Fruit fly (Drosophila melanogaster): Measurements from ENCODE around the gene CG4098.
A peak's percentile ranks its signal among the peaks of the same experiment; 100 is the strongest.

The CG4098 gene

DNA sequence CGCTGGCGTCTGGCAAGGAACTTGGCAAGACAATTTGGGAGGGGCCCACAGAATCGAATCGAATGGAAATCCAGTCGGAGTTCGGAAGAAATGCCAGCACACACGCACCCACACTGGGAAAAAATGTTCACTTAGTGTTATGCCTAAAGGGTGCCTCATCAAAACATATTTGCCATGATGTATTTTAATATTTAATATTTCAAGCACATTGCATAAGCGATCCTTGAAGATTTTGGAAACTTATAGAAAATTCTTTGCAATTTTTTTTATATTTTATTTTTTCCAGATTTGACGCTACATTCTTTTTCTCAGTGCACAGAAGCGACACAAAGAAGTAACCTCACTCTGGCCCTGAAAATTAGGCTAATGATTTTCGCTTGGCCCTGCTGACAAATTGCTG, 43.1 kb downstream of the CG4098 start (continued):
- TF ChIP-seq CG17829 (tag; optimal IDR thresholded peaks at IDR 0.05) (no peak), CG12299 (tag; optimal IDR thresholded peaks at IDR 0.05) (no peak), esg (GFP tag; conservative IDR thresholded peaks at IDR 0.05) (no peak), Ets65A (GFP tag) (no peak), CG11560 (tag; IDR thresholded peaks at IDR 0.05) (no peak), kah (GFP tag; optimal IDR thresholded peaks at IDR 0.05) (no peak), vvl (GFP tag; IDR thresholded peaks at IDR 0.05) (no peak), pzg (GFP tag; optimal IDR thresholded peaks at IDR 0.05) (no peak), CG1603 (tag; optimal IDR thresholded peaks at IDR 0.05) (no peak), CG4328 (GFP tag; optimal IDR thresholded peaks at IDR 0.05) (no peak), trh (GFP tag; optimal IDR thresholded peaks at IDR 0.05) (no peak), Camta (GFP tag; optimal IDR thresholded peaks at IDR 0.05) (no peak), CG9932 (GFP tag; IDR thresholded peaks at IDR 0.05) (no peak), CG8924 (tag; optimal IDR thresholded peaks at IDR 0.05) (no peak), lilli (GFP tag; optimal IDR thresholded peaks at IDR 0.05) (no peak), Dad (GFP tag; optimal IDR thresholded peaks at IDR 0.05) (no peak), dmrt11E (tag; optimal IDR thresholded peaks at IDR 0.05) (peak; percentile 34), crol (GFP tag; IDR thresholded peaks at IDR 0.05) (no peak), maf-S (GFP tag; optimal IDR thresholded peaks at IDR 0.05) (no peak), CG8388 (GFP tag; optimal IDR thresholded peaks at IDR 0.05) (no peak), da (GFP tag; optimal IDR thresholded peaks at IDR 0.05) (no peak), CG18619 (GFP tag; optimal IDR thresholded peaks at IDR 0.05) (no peak), CG10431 (GFP tag; optimal IDR thresholded peaks at IDR 0.05) (no peak), sim (GFP tag; IDR thresholded peaks at IDR 0.05) (no peak), CG1647 (GFP tag; optimal IDR thresholded peaks at IDR 0.05) (no peak), wdn (GFP tag; IDR thresholded peaks at IDR 0.05) (no peak), CG15514 (GFP tag; optimal IDR thresholded peaks at IDR 0.05) (no peak), CG2678 (tag; optimal IDR thresholded peaks at IDR 0.05) (no peak), Hr51 (GFP tag; optimal IDR thresholded peaks at IDR 0.05) (peak in 1 of 2 experiments; percentile 32), Trl (optimal IDR thresholded peaks at IDR 0.05) (no peak), Trl (GFP tag; optimal IDR thresholded peaks at IDR 0.05) (no peak), CG15073 (GFP tag; optimal IDR thresholded peaks at IDR 0.05) (no peak), inv (GFP tag; IDR thresholded peaks at IDR 0.05; ENCODE audit: partially characterized antibody) (no peak), Hr39 (optimal IDR thresholded peaks at IDR 0.05) (no peak), Oli (tag; optimal IDR thresholded peaks at IDR 0.05) (no peak), zf30C (GFP tag; optimal IDR thresholded peaks at IDR 0.05) (no peak), Sox102F (GFP tag; optimal IDR thresholded peaks at IDR 0.05) (peak; percentile 42), scrt (GFP tag; optimal IDR thresholded peaks at IDR 0.05) (no peak), CG11723 (GFP tag; optimal IDR thresholded peaks at IDR 0.05) (no peak), CG10209 (GFP tag; optimal IDR thresholded peaks at IDR 0.05) (no peak), Lhr (GFP tag; optimal IDR thresholded peaks at IDR 0.05) (no peak), Sry-δ (GFP tag; optimal IDR thresholded peaks at IDR 0.05) (no peak), CG12155 (GFP tag; optimal IDR thresholded peaks at IDR 0.05) (no peak), CG18599 (GFP tag; optimal IDR thresholded peaks at IDR 0.05) (no peak), grn (GFP tag; optimal IDR thresholded peaks at IDR 0.05) (no peak), zen (tag; optimal IDR thresholded peaks at IDR 0.05) (peak; percentile 51), CG13296 (GFP tag; optimal IDR thresholded peaks at IDR 0.05) (no peak), mld (GFP tag; IDR thresholded peaks at IDR 0.05; ENCODE audit: partially characterized antibody) (no peak), h (optimal IDR thresholded peaks at IDR 0.05) (no peak), Side (GFP tag; optimal IDR thresholded peaks at IDR 0.05) (no peak), ro (GFP tag; IDR thresholded peaks at IDR 0.05) (no peak), Nf-YC (tag; optimal IDR thresholded peaks at IDR 0.05) (no peak), Dref (GFP tag; IDR thresholded peaks at IDR 0.05) (no peak)
